Worm (Caenorhabditis elegans): ENCODE data around the gene F13H10.3.

DNA sequence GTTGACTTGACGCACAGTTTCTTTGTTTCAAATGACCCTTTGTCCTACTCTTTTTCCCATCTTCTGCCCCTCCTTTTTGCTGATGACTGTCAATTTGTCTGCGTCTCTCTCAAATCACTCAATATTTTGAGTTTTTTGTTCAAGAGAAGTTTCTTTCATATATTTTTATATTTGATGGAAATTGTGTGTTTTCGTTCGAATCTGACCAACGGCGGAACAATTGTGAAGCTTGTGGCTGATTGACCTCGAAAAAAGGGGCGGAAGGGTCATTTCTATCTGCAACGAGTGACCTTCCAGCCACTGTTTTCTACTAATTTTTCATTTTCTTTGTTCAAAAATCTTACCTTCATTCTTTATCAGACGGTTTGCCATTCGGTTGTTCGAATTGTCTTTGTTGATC, 37.1 kb downstream of the F13H10.3 start:
- no peak for TF ChIP-seq flt-1 (GFP tag; IDR thresholded peaks at IDR 0.05)
- TF ChIP-seq tab-1 (GFP tag; IDR thresholded peaks at IDR 0.05): no peak
- TF ChIP-seq cog-1 (tag; optimal IDR thresholded peaks at IDR 0.05): no peak
- TF ChIP-seq klf-2 (GFP tag; conservative IDR thresholded peaks at IDR 0.05): no peak
- TF ChIP-seq med-1 (GFP tag; optimal IDR thresholded peaks at IDR 0.05; ENCODE audit: insufficient read depth): no peak

All from whole organism, midembryonic.